Worm (Caenorhabditis elegans): Measurements from ENCODE around the gene cpsf-2.
A peak's percentile ranks its signal among the peaks of the same experiment; 100 is the strongest.

Gene cpsf-2

DNA sequence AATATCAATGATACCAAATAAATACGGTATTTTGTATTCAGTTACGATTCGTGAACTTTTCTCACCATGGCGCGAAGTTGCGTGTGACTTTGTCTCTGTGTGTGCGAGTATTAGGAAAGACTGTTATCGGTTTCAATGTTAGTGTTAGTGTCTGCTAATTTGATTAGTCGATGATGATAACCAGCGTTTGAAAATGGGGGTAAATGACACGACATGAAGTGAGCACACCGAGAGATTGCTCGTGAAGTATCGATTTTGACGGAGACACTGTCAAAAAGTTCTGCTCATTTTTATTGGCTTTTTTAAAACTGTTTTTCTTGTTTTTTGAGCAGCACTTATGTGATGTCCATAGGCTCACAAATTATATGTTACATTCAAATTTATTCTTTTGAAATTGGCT, 19.4 kb downstream of the cpsf-2 start (continued):
- TF ChIP-seq lin-1 (GFP tag; IDR thresholded peaks at IDR 0.05) (0 out of 2 replicates have a peak, but pooled peaks have one; percentile 28), arid-1 (GFP tag; conservative IDR thresholded peaks at IDR 0.05) (peak; percentile 59; the same call in 1 of the 2 replicates), php-3 (GFP tag; IDR thresholded peaks at IDR 0.05) (peak; percentile 58), egl-43 (GFP tag; IDR thresholded peaks at IDR 0.05) (no peak), unc-39 (tag; optimal IDR thresholded peaks at IDR 0.05) (no peak), nhr-102 (tag; optimal IDR thresholded peaks at IDR 0.05) (peak; percentile 63), set-16 (GFP tag; IDR thresholded peaks at IDR 0.05) (no peak), nhr-48 (tag; optimal IDR thresholded peaks at IDR 0.05) (peak; percentile 14), ztf-11 (tag; optimal IDR thresholded peaks at IDR 0.05) (no peak), lsy-2 (tag; optimal IDR thresholded peaks at IDR 0.05) (peak in 1 of 2 experiments; percentile 21), ceh-62 (tag; optimal IDR thresholded peaks at IDR 0.05) (no peak), nhr-41 (GFP tag; IDR thresholded peaks at IDR 0.05) (0 out of 2 replicates have a peak, but pooled peaks have one; percentile 45), nhr-6 (tag; optimal IDR thresholded peaks at IDR 0.05) (no peak), skn-1 (tag; optimal IDR thresholded peaks at IDR 0.05) (no peak), F10B5.3 (tag; optimal IDR thresholded peaks at IDR 0.05) (peak; percentile 38), hif-1 (tag; optimal IDR thresholded peaks at IDR 0.05) (no peak), zip-11 (GFP tag; IDR thresholded peaks at IDR 0.05) (no peak), zfp-2 (tag; optimal IDR thresholded peaks at IDR 0.05) (no peak), ceh-28 (tag; optimal IDR thresholded peaks at IDR 0.05) (no peak), lim-7 (GFP tag; IDR thresholded peaks at IDR 0.05) (no peak), dve-1 (tag; optimal IDR thresholded peaks at IDR 0.05; ENCODE audit: insufficient read depth) (peak; percentile 84), T26A8.4 (GFP tag; IDR thresholded peaks at IDR 0.05) (0 out of 2 replicates have a peak, but pooled peaks have one; percentile 37), ceh-32 (tag; optimal IDR thresholded peaks at IDR 0.05; ENCODE audit: poor library complexity) (no peak), mdl-1 (tag; optimal IDR thresholded peaks at IDR 0.05) (peak in 1 of 2 experiments; percentile 21), spr-1 (tag; optimal IDR thresholded peaks at IDR 0.05) (no peak), Y48G9A.11 (GFP tag; IDR thresholded peaks at IDR 0.05) (peak; percentile 48)

DNA sequence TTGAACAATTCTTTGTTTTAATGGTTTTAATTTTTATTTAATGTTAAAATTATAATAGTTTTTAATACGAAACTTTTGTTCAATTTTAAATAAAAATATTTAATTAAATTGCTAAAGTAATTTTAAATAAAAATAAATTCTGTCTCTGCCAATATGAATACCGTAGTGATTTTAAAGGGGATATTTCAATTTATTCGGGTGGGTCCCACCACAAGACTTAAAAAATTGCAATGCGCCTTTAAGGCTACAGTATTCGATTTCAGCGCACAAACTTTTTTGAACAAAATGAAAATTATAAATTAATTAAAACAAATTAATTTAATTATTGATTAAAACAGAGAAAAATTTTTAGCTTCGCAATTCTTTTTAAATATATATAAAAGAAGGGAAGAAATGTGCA, 20.1 kb downstream of the cpsf-2 start:
- TF ChIP-seq snpc-1.2 (GFP tag; IDR thresholded peaks at IDR 0.05) = peak; percentile 53; the same call in 1 of the 2 replicates
- peak; percentile 36 for TF ChIP-seq F49E8.2 (tag; optimal IDR thresholded peaks at IDR 0.05; ENCODE audit: borderline replicate concordance)
- no peak for TF ChIP-seq zip-11 (GFP tag; IDR thresholded peaks at IDR 0.05)
- no peak for TF ChIP-seq lin-1 (GFP tag; IDR thresholded peaks at IDR 0.05)

DNA sequence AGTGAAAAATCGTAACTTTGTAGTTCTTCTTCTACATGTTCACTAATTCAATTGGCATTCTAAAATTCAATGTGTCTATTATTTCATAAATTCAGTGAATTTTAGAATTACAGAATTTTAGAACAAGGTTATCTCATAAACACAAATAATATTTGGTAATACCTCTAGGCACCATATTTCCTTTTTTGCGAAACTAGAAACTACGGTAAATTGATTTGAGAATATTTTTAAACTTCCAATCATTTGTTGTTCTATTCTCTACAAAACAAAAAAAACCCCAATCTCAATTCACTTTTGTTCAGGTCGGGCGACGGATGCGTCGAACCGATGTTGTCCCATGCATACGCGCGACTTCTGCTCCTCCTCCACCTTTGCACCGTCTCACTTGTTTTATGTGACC, 21.0 kb downstream of the cpsf-2 start, which contains the start of gene F09G2.1:
F09G2.1 (plus strand) TSS at position 301 of the 400 bp plus-strand sequence.
- TF ChIP-seq lin-1 (GFP tag; IDR thresholded peaks at IDR 0.05) = no peak
- no peak for TF ChIP-seq dmd-8 (GFP tag; IDR thresholded peaks at IDR 0.05)
- TF ChIP-seq daf-16 (GFP tag; optimal IDR thresholded peaks at IDR 0.05) = no peak
- TF ChIP-seq daf-16 (tag; optimal IDR thresholded peaks at IDR 0.05) = peak; percentile 9
- no peak for TF ChIP-seq unc-62 (GFP tag; optimal IDR thresholded peaks at IDR 0.05 in 1 of 2)
- TF ChIP-seq unc-62 (tag; optimal IDR thresholded peaks at IDR 0.05) = no peak

DNA sequence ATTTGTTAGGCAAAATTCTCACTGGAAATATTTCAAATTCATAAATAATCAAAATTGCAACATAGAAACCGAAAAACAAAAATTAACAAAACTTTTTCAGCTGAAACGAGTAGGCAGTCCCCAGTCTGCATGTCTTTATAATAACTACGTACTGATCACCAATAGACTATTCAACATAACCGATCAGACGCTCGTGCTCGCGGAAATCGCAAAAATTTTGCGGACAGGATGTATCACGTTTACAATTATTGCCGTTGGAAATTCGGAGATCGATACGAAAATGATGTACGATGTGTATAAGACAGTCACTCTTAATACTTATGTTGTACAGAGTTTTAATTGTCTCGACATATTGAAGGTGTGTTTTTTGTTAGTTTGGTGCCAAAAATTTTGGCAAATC, 22.4 kb downstream of the cpsf-2 start:
- TF ChIP-seq unc-62 (GFP tag; optimal IDR thresholded peaks at IDR 0.05 in 1 of 2) = peak in 1 of 2 experiments; percentile 94
- TF ChIP-seq unc-62 (tag; optimal IDR thresholded peaks at IDR 0.05) = no peak
- TF ChIP-seq daf-12 (tag; optimal IDR thresholded peaks at IDR 0.05) = no peak

DNA sequence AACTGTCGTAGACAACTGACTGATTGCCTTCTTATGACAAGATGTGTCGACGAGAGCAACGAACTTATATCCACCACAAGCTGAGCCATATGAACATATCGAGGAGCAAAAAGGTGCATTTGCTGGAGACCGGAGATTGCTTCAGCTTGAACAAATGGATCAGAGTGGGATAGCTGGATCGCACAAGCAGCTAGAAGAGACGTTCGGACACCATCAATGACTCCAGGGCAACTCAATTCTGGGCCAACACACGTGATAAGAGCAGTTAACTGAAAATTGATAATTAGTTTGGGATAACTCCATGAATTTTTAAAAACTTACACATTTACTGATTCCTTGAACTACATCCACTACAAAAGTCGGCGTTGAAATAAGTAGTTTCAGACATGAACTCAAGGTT, 30.0 kb downstream of the cpsf-2 start:
- TF ChIP-seq mes-2 (tag; optimal IDR thresholded peaks at IDR 0.05; ENCODE audit: poor library complexity, severe bottlenecking) = no peak
- no peak for TF ChIP-seq ZK546.5 (tag; optimal IDR thresholded peaks at IDR 0.05)
- no peak for TF ChIP-seq madf-9 (GFP tag; conservative IDR thresholded peaks at IDR 0.05)
- peak in 1 of 2 experiments; percentile 63 for TF ChIP-seq unc-62 (GFP tag; optimal IDR thresholded peaks at IDR 0.05 in 1 of 2)
- no peak for TF ChIP-seq unc-62 (tag; optimal IDR thresholded peaks at IDR 0.05)
